Worm (Caenorhabditis elegans) whole organism, midembryonic: ENCODE results near the gene sre-30.

Experiments used
- T22C8.4 ChIP-seq: fragments of 200-800 bp; sonication (Bioruptor generic); IDR thresholded peaks from 2 replicates; pipeline ENCODE4 v1.3.6; 2022; ENCODE audit warnings: missing genetic modification characterization, missing compliant biosample characterization
- cog-1 ChIP-seq: sonication (generic microtip); optimal IDR thresholded peaks from 2 replicates; lab custom pipeline; 2016; ENCODE audit warnings: missing genetic modification characterization, missing compliant biosample characterization
- flt-1 ChIP-seq: fragments of 200-800 bp; sonication (Bioruptor generic); IDR thresholded peaks from 2 replicates; pipeline ENCODE4 v1.3.6; 2022; ENCODE audit warnings: missing genetic modification characterization, missing compliant biosample characterization
- klf-2 ChIP-seq: fragments of 200-800 bp; sonication (Bioruptor generic); conservative IDR thresholded peaks from 2 replicates; pipeline ENCODE4 v1.3.6; 2022; ENCODE audit warnings: missing genetic modification reagents, missing genetic modification characterization, missing compliant biosample characterization
- med-1 ChIP-seq: sonication (generic microtip); optimal IDR thresholded peaks from 2 replicates; lab custom pipeline; 2017; ENCODE audit warnings: missing genetic modification characterization, mild to moderate bottlenecking, missing compliant biosample characterization, antibody characterized with exemption, missing genetic modification reagents; ENCODE audit not compliant: insufficient read depth
- ref-1 ChIP-seq: fragments of 200-800 bp; sonication (Bioruptor generic); conservative IDR thresholded peaks from 2 replicates; pipeline ENCODE4 v1.3.6; 2022; ENCODE audit warnings: missing genetic modification reagents, missing genetic modification characterization, missing compliant biosample characterization
- tab-1 ChIP-seq: fragments of 200-800 bp; sonication (Bioruptor generic); IDR thresholded peaks from 2 replicates; pipeline ENCODE4 v1.3.6; 2022; ENCODE audit warnings: missing genetic modification characterization, missing compliant biosample characterization
- ztf-23 ChIP-seq: fragments of 200-800 bp; sonication (Bioruptor generic); IDR thresholded peaks from 2 replicates; pipeline ENCODE4 v1.3.6; 2022; ENCODE audit warnings: missing genetic modification reagents, missing genetic modification characterization, missing compliant biosample characterization
- ztf-29 ChIP-seq: fragments of 200-800 bp; sonication (Bioruptor generic); IDR thresholded peaks from 2 replicates; pipeline ENCODE4 v1.3.6; 2022; ENCODE audit warnings: missing genetic modification reagents, missing genetic modification characterization, missing compliant biosample characterization

The sre-30 gene

DNA sequence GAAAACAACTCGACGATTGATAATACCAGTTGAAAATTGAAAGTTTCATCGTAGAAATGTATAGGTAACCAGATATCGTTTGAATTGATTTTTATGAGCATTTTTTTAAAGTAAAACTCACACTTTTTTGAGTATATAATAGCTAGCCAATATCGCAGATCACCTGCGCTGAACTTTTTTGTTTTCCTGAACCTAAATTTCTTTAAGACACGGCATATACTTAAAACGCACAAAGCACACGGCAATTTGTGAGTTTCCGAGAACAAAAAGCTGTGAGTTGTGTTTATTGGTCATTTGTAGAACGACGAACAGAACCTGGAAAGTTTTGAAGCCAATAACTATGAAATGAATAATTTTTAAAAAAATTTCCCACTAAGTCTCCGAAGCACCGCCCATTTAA lies 4.5 kb downstream of the sre-30 start, which contains the start of gene sre-29:
TSS of gene sre-29 (minus strand) at position 101 of the 400 bp plus-strand sequence.
- no peak for TF ChIP-seq T22C8.4 (GFP tag; lab: Robert Waterston, UW)
- no peak for TF ChIP-seq klf-2 (GFP tag; lab: Robert Waterston, UW)
- TF ChIP-seq ztf-29, result no peak
- TF ChIP-seq med-1, result no peak
- TF ChIP-seq flt-1 (GFP tag; lab: Robert Waterston, UW), result no peak
- no peak for TF ChIP-seq ref-1 (GFP tag; lab: Robert Waterston, UW)
- no peak for TF ChIP-seq cog-1 (tag; lab: Kevin White, UChicago)
- no peak for TF ChIP-seq tab-1 (GFP tag; lab: Robert Waterston, UW)
- TF ChIP-seq ztf-23 (GFP tag; lab: Robert Waterston, UW), result no peak

DNA sequence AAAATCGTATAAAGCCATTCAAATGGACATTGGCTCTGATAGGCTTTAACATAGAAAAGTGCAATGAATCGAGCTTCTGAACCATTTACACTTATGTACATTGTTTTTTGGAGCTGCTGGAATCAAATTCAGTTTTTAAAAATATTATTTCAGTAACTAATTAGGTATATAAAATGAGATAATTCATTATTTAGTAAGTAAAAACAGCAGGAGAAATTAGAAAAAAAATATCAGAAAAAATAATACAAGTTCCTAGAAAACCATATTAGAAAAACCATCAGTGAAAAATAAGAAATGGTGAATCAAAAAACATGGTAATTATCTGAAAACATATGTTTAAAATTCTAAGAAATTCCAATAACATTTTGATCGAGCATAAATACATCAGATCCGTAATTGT lies 8.6 kb downstream of the sre-30 start, which contains the start of gene F57G9.7:
TSS of gene F57G9.7 (minus strand) at position 101 of the 400 bp plus-strand sequence.
- TF ChIP-seq ref-1 (GFP tag; lab: Robert Waterston, UW) (no peak), T22C8.4 (GFP tag; lab: Robert Waterston, UW) (no peak), tab-1 (GFP tag; lab: Robert Waterston, UW) (no peak), ztf-23 (GFP tag; lab: Robert Waterston, UW) (no peak), flt-1 (GFP tag; lab: Robert Waterston, UW) (no peak), ztf-29 (no peak), med-1 (no peak), cog-1 (tag; lab: Kevin White, UChicago) (no peak), klf-2 (GFP tag; lab: Robert Waterston, UW) (no peak)

ce11 chrII:12394138-12394537 lies 12.2 kb downstream of the sre-30 start:
- no peak for TF ChIP-seq cog-1 (tag; lab: Kevin White, UChicago)
- no peak for TF ChIP-seq tab-1 (GFP tag; lab: Robert Waterston, UW)
- TF ChIP-seq klf-2 (GFP tag; lab: Robert Waterston, UW), result no peak
- no peak for TF ChIP-seq flt-1 (GFP tag; lab: Robert Waterston, UW)
- no peak for TF ChIP-seq ztf-23 (GFP tag; lab: Robert Waterston, UW)
- no peak for TF ChIP-seq ztf-29
- TF ChIP-seq T22C8.4 (GFP tag; lab: Robert Waterston, UW), result peak; percentile 72; the same call in 1 of the 2 replicates
- TF ChIP-seq med-1, result no peak
- TF ChIP-seq ref-1 (GFP tag; lab: Robert Waterston, UW), result no peak

DNA sequence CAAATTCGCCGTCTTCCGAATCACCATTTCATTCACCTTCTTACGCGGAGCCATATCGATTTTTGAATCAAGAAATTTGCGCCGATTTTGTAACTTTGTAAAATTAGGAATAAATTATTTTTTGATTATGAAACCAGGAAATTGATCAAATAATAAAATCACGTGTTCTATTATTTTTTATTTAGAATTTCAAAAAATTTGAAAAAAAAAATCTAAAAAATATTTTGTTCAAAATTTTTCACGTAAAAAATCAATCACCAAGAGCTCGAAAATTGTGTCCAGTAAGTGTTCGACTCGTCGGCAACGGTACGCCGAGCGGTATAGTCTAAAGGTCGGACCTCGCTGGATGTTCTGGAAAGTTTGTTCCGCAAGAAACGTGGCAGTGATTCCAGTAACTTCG lies 12.6 kb downstream of the sre-30 start, which contains the start of gene Y57A10B.7:
TSS of gene Y57A10B.7 (minus strand) at position 101 of the 400 bp plus-strand sequence.
- TF ChIP-seq ztf-29 (no peak), cog-1 (tag; lab: Kevin White, UChicago) (no peak), med-1 (no peak), T22C8.4 (GFP tag; lab: Robert Waterston, UW) (no peak), ztf-23 (GFP tag; lab: Robert Waterston, UW) (no peak)

ce11 chrII:12389783-12390182 lies 16.5 kb downstream of the sre-30 start, which contains the start of gene Y57A10B.6:
Gene Y57A10B.6 (plus strand): TSS chrII:12390083.
- TF ChIP-seq T22C8.4 (GFP tag; lab: Robert Waterston, UW) (no peak), klf-2 (GFP tag; lab: Robert Waterston, UW) (no peak), ztf-29 (no peak), cog-1 (tag; lab: Kevin White, UChicago) (no peak), ztf-23 (GFP tag; lab: Robert Waterston, UW) (no peak), flt-1 (GFP tag; lab: Robert Waterston, UW) (no peak), tab-1 (GFP tag; lab: Robert Waterston, UW) (no peak), med-1 (no peak)

DNA sequence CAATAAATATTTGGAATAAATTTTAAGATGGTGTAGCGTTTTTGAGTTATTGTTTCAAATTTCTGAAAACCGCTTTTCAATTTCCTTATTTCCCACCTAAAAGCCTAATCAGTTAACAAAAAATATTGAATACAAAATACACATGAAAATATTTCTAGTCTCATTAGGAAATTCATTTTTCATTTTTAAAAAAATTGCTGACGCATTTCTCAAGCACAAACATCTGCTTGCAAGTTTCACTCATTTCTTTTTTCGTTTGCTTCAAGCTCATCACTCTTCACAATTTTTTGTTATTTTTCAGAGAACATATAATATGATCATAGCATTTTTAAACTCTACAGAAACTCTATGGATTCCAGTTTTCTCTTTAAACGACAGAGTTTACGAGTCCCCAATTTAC lies 18.3 kb downstream of the sre-30 start, which contains the start of gene sre-41:
TSS of gene sre-41 (plus strand) at position 301 of the 400 bp plus-strand sequence.
- TF ChIP-seq ztf-29, result no peak
- TF ChIP-seq klf-2 (GFP tag; lab: Robert Waterston, UW), result no peak
- TF ChIP-seq flt-1 (GFP tag; lab: Robert Waterston, UW), result no peak
- TF ChIP-seq ref-1 (GFP tag; lab: Robert Waterston, UW), result no peak
- no peak for TF ChIP-seq tab-1 (GFP tag; lab: Robert Waterston, UW)
- TF ChIP-seq ztf-23 (GFP tag; lab: Robert Waterston, UW), result no peak
- no peak for TF ChIP-seq T22C8.4 (GFP tag; lab: Robert Waterston, UW)
- no peak for TF ChIP-seq cog-1 (tag; lab: Kevin White, UChicago)
- no peak for TF ChIP-seq med-1

DNA sequence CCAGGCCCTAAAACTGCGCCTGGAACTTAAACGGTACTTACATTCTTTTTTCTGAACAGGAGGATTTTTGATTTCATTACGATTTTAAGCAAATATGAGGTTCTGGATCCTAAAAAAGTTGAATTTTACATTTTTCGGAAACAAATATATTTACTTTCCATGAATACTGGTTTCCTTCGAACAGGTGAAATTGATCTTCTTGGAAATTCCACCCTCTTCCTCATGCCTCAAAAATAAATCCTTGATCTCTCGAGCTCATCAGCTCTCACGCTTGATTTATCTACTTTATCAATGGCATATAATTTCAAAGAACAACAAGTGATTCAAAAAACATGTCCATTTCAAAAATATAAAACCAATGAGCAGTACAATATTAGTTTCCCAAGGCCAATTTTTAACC lies 18.8 kb downstream of the sre-30 start:
- TF ChIP-seq tab-1 (GFP tag; lab: Robert Waterston, UW), result no peak
- TF ChIP-seq T22C8.4 (GFP tag; lab: Robert Waterston, UW), result no peak
- no peak for TF ChIP-seq cog-1 (tag; lab: Kevin White, UChicago)
- no peak for TF ChIP-seq med-1
- TF ChIP-seq klf-2 (GFP tag; lab: Robert Waterston, UW), result no peak
- no peak for TF ChIP-seq flt-1 (GFP tag; lab: Robert Waterston, UW)
- TF ChIP-seq ref-1 (GFP tag; lab: Robert Waterston, UW), result no peak
- no peak for TF ChIP-seq ztf-29
- TF ChIP-seq ztf-23 (GFP tag; lab: Robert Waterston, UW), result no peak

- TF ChIP-seq ztf-29 (no peak), tab-1 (GFP tag; lab: Robert Waterston, UW) (no peak)
These were observed 19.5 kb downstream of the sre-30 start, which contains the start of gene sre-42 for ce11 chrII:12386781-12387180. Gene sre-42 (minus strand): TSS chrII:12386881.

ce11 chrII:12385815-12386214 lies 20.5 kb downstream of the sre-30 start:
- TF ChIP-seq ref-1 (GFP tag; lab: Robert Waterston, UW) (no peak), T22C8.4 (GFP tag; lab: Robert Waterston, UW) (no peak), ztf-23 (GFP tag; lab: Robert Waterston, UW) (no peak), cog-1 (tag; lab: Kevin White, UChicago) (no peak), med-1 (no peak), klf-2 (GFP tag; lab: Robert Waterston, UW) (no peak), flt-1 (GFP tag; lab: Robert Waterston, UW) (no peak), ztf-29 (no peak), tab-1 (GFP tag; lab: Robert Waterston, UW) (no peak)
